Worm (Caenorhabditis elegans): Measurements from ENCODE around the gene C55A6.12.

Gene C55A6.12

ce11 chrV:11541284-11541683 lies 38.4 kb upstream of the C55A6.12 start:
- no peak for TF ChIP-seq drap-1 (GFP tag; optimal IDR thresholded peaks at IDR 0.05)
- peak; percentile 31 for TF ChIP-seq unc-120 (tag; optimal IDR thresholded peaks at IDR 0.05; ENCODE audit: poor library complexity, severe bottlenecking)
- TF ChIP-seq snpc-4 (tag; optimal IDR thresholded peaks at IDR 0.05), result no peak
- no peak for TF ChIP-seq lsy-2 (tag; optimal IDR thresholded peaks at IDR 0.05)

ce11 chrV:11539502-11539901 lies 36.6 kb upstream of the C55A6.12 start:
- TF ChIP-seq mls-2 (tag; optimal IDR thresholded peaks at IDR 0.05) (no peak), nhr-237 (tag; optimal IDR thresholded peaks at IDR 0.05) (no peak), tbx-8 (GFP tag; optimal IDR thresholded peaks at IDR 0.05) (no peak), mab-5 (tag; optimal IDR thresholded peaks at IDR 0.05) (no peak), nhr-2 (tag; optimal IDR thresholded peaks at IDR 0.05) (no peak), ztf-11 (tag; optimal IDR thresholded peaks at IDR 0.05) (no peak), bed-3 (GFP tag; optimal IDR thresholded peaks at IDR 0.05) (no peak), unc-62 (GFP tag; optimal IDR thresholded peaks at IDR 0.05) (no peak), pha-4 (tag; optimal IDR thresholded peaks at IDR 0.05) (no peak), hlh-1 (tag; optimal IDR thresholded peaks at IDR 0.05) (no peak), drap-1 (GFP tag; optimal IDR thresholded peaks at IDR 0.05) (no peak), sem-2 (GFP tag; optimal IDR thresholded peaks at IDR 0.05) (no peak), elt-1 (tag; optimal IDR thresholded peaks at IDR 0.05; ENCODE audit: borderline replicate concordance, insufficient read depth) (no peak), elt-3 (tag; optimal IDR thresholded peaks at IDR 0.05) (no peak), snpc-4 (tag; optimal IDR thresholded peaks at IDR 0.05) (no peak), nhr-76 (tag; optimal IDR thresholded peaks at IDR 0.05) (no peak), unc-120 (tag; optimal IDR thresholded peaks at IDR 0.05; ENCODE audit: poor library complexity, severe bottlenecking) (no peak), lin-13 (tag; optimal IDR thresholded peaks at IDR 0.05) (no peak), sptf-1 (tag; optimal IDR thresholded peaks at IDR 0.05) (no peak), lin-32 (GFP tag; optimal IDR thresholded peaks at IDR 0.05) (no peak)

- TF ChIP-seq snpc-4 (tag; optimal IDR thresholded peaks at IDR 0.05) (no peak), zip-8 (tag; optimal IDR thresholded peaks at IDR 0.05) (no peak), ces-1 (GFP tag; optimal IDR thresholded peaks at IDR 0.05) (peak; percentile 5), mls-2 (tag; optimal IDR thresholded peaks at IDR 0.05) (no peak), M03D4.4 (tag; optimal IDR thresholded peaks at IDR 0.05) (no peak)
These were observed 33.7 kb upstream of the C55A6.12 start for ce11 chrV:11536667-11537066.

ce11 chrV:11535504-11536062 lies 32.7 kb upstream of the C55A6.12 start:
- TF ChIP-seq unc-120 (tag; optimal IDR thresholded peaks at IDR 0.05; ENCODE audit: poor library complexity, severe bottlenecking), result peak; percentile 78
- TF ChIP-seq M03D4.4 (tag; optimal IDR thresholded peaks at IDR 0.05), result no peak
- peak; percentile 80 for TF ChIP-seq hlh-1 (tag; optimal IDR thresholded peaks at IDR 0.05)
- TF ChIP-seq unc-62 (GFP tag; optimal IDR thresholded peaks at IDR 0.05), result no peak

ce11 chrV:11534495-11535189 lies 31.7 kb upstream of the C55A6.12 start:
- TF ChIP-seq unc-120 (tag; optimal IDR thresholded peaks at IDR 0.05; ENCODE audit: poor library complexity, severe bottlenecking) (peak; percentile 11), nhr-76 (tag; optimal IDR thresholded peaks at IDR 0.05) (no peak), unc-62 (GFP tag; optimal IDR thresholded peaks at IDR 0.05) (no peak), blmp-1 (tag; optimal IDR thresholded peaks at IDR 0.05) (peak; percentile 41), ceh-43 (GFP tag; optimal IDR thresholded peaks at IDR 0.05) (no peak), cnd-1 (tag; optimal IDR thresholded peaks at IDR 0.05) (no peak), mab-5 (tag; optimal IDR thresholded peaks at IDR 0.05) (no peak), hlh-1 (tag; optimal IDR thresholded peaks at IDR 0.05) (peak; percentile 97)

ce11 chrV:11533365-11533949 lies 30.5 kb upstream of the C55A6.12 start:
- TF ChIP-seq nhr-2 (tag; optimal IDR thresholded peaks at IDR 0.05) (no peak), snpc-4 (tag; optimal IDR thresholded peaks at IDR 0.05) (no peak), ceh-39 (tag; optimal IDR thresholded peaks at IDR 0.05) (no peak), nhr-76 (tag; optimal IDR thresholded peaks at IDR 0.05) (no peak), ztf-11 (tag; optimal IDR thresholded peaks at IDR 0.05) (no peak)

Measured in whole organism, mixed stage, embryonic.